Worm (Caenorhabditis elegans) whole organism, L2 larva: ENCODE measurements around the gene rps-0.

Experiments used
- C34F6.9 ChIP-seq: fragments of 150-350 bp; optimal IDR thresholded peaks from 2 replicates; lab custom pipeline; 2014; ENCODE audit warnings: missing biosample characterization, missing genetic modification characterization
- F13H6.1 ChIP-seq: sonication (generic microtip); optimal IDR thresholded peaks from 2 replicates; lab custom pipeline; 2016; ENCODE audit warnings: missing genetic modification characterization, missing compliant biosample characterization
- R02D3.7 ChIP-seq: fragments of 150-350 bp; optimal IDR thresholded peaks from 2 replicates; lab custom pipeline; 2014; ENCODE audit warnings: missing biosample characterization, missing genetic modification characterization
- Y55F3AM.14 ChIP-seq: fragments of 200-800 bp; sonication (Bioruptor generic); optimal IDR thresholded peaks from 2 replicates; lab custom pipeline; 2018; ENCODE audit warnings: mild to moderate bottlenecking, missing genetic modification characterization, missing compliant biosample characterization
- ZK546.5 ChIP-seq: sonication (generic microtip); optimal IDR thresholded peaks from 2 replicates; lab custom pipeline; 2017; ENCODE audit warnings: missing biosample characterization, missing genetic modification characterization
- alr-1 ChIP-seq: fragments of 150-350 bp; optimal IDR thresholded peaks from 2 replicates; lab custom pipeline; 2014; ENCODE audit warnings: missing biosample characterization, missing genetic modification characterization
- aly-2 ChIP-seq: fragments of 150-350 bp; optimal IDR thresholded peaks from 2 replicates; lab custom pipeline; 2014; ENCODE audit warnings: missing biosample characterization, missing genetic modification characterization
- ama-1 ChIP-seq: fragments of 150-350 bp; optimal IDR thresholded peaks from 2 replicates; lab custom pipeline; 2018; ENCODE audit warnings: inconsistent platforms
- blmp-1 ChIP-seq: sonication (generic microtip); optimal IDR thresholded peaks from 2 replicates; lab custom pipeline; 2017; ENCODE audit warnings: missing genetic modification characterization, mild to moderate bottlenecking, missing compliant biosample characterization, antibody characterized with exemption, moderate library complexity; ENCODE audit not compliant: insufficient read depth
- ceh-16 ChIP-seq: fragments of 150-350 bp; optimal IDR thresholded peaks from 2 replicates; lab custom pipeline; 2014; ENCODE audit warnings: missing biosample characterization, missing genetic modification characterization
- ceh-82 ChIP-seq: fragments of 150-350 bp; optimal IDR thresholded peaks from 2 replicates; lab custom pipeline; 2014; ENCODE audit warnings: missing biosample characterization, missing genetic modification characterization
- crh-2 ChIP-seq: sonication (generic microtip); optimal IDR thresholded peaks from 2 replicates; lab custom pipeline; 2017; ENCODE audit warnings: missing biosample characterization, missing genetic modification characterization
- dmd-4 ChIP-seq: sonication (generic microtip); optimal IDR thresholded peaks from 2 replicates; lab custom pipeline; 2017; ENCODE audit warnings: missing biosample characterization, missing genetic modification characterization
- egl-27 ChIP-seq: sonication (generic microtip); optimal IDR thresholded peaks from 3 replicates; lab custom pipeline; 2017; ENCODE audit warnings: missing biosample characterization, missing genetic modification reagents, missing genetic modification characterization
- elt-1 ChIP-seq: fragments of 150-350 bp; optimal IDR thresholded peaks from 2 replicates; lab custom pipeline; 2014; ENCODE audit warnings: missing biosample characterization, missing genetic modification characterization
- elt-3 ChIP-seq: sonication (generic microtip); optimal IDR thresholded peaks from 2 replicates; lab custom pipeline; 2017; ENCODE audit warnings: missing biosample characterization, missing genetic modification characterization
- fos-1 ChIP-seq: fragments of 150-350 bp; optimal IDR thresholded peaks from 2 replicates; lab custom pipeline; 2014; ENCODE audit warnings: missing biosample characterization, missing genetic modification characterization
- gmeb-1 ChIP-seq: fragments of 150-350 bp; optimal IDR thresholded peaks from 2 replicates; lab custom pipeline; 2014; ENCODE audit warnings: missing biosample characterization, missing genetic modification characterization
- lin-11 ChIP-seq: fragments of 150-350 bp; sonication (generic microtip); optimal IDR thresholded peaks from 2 replicates; lab custom pipeline; 2014; ENCODE audit warnings: missing biosample characterization, missing genetic modification characterization, inconsistent platforms, mixed read lengths
- lin-13 ChIP-seq: fragments of 150-350 bp; optimal IDR thresholded peaks from 2 replicates; lab custom pipeline; 2014; ENCODE audit warnings: missing biosample characterization, missing genetic modification reagents, missing genetic modification characterization
- lin-39 ChIP-seq: fragments of 150-350 bp; optimal IDR thresholded peaks from 2 replicates; lab custom pipeline; 2014; ENCODE audit warnings: missing biosample characterization, missing genetic modification reagents, missing genetic modification characterization
- lsy-2 ChIP-seq, 2 experiments: fragments of 150-350 bp in 1 of 2; sonication (generic microtip) in 1 of 2; optimal IDR thresholded peaks; 2 replicates each; lab custom pipeline; 2014 to 2017; ENCODE audit warnings: missing biosample characterization in 2 of 2, missing genetic modification characterization in 2 of 2
- mab-5 ChIP-seq: fragments of 150-350 bp; optimal IDR thresholded peaks from 2 replicates; lab custom pipeline; 2014; ENCODE audit warnings: missing biosample characterization, missing genetic modification characterization
- mbf-1 ChIP-seq: sonication (generic microtip); optimal IDR thresholded peaks from 2 replicates; lab custom pipeline; 2017; ENCODE audit warnings: missing biosample characterization, missing genetic modification characterization
- mdl-1 ChIP-seq, 2 experiments: fragments of 150-350 bp in 1 of 2; sonication (generic microtip) in 1 of 2; optimal IDR thresholded peaks; 2 replicates each; lab custom pipeline; 2017; ENCODE audit warnings: missing biosample characterization in 2 of 2, missing genetic modification characterization in 2 of 2
- nhr-10 ChIP-seq: sonication (generic microtip); optimal IDR thresholded peaks from 2 replicates; lab custom pipeline; 2017; ENCODE audit warnings: missing biosample characterization, missing genetic modification characterization
- nhr-11 ChIP-seq: fragments of 150-350 bp; optimal IDR thresholded peaks from 2 replicates; lab custom pipeline; 2014; ENCODE audit warnings: missing biosample characterization, missing genetic modification characterization
- nhr-12 ChIP-seq: fragments of 150-350 bp; optimal IDR thresholded peaks from 2 replicates; lab custom pipeline; 2014; ENCODE audit warnings: missing biosample characterization, missing genetic modification characterization
- nhr-129 ChIP-seq: fragments of 150-350 bp; optimal IDR thresholded peaks from 2 replicates; lab custom pipeline; 2014; ENCODE audit warnings: missing biosample characterization, missing genetic modification characterization
- nhr-21 ChIP-seq: fragments of 150-350 bp; optimal IDR thresholded peaks from 2 replicates; lab custom pipeline; 2014; ENCODE audit warnings: missing biosample characterization, missing genetic modification characterization
- nhr-23 ChIP-seq: fragments of 150-350 bp; optimal IDR thresholded peaks from 2 replicates; lab custom pipeline; 2014; ENCODE audit warnings: missing biosample characterization, missing genetic modification reagents, missing genetic modification characterization
- nhr-237 ChIP-seq: fragments of 150-350 bp; optimal IDR thresholded peaks from 2 replicates; lab custom pipeline; 2014; ENCODE audit warnings: missing biosample characterization, missing genetic modification characterization
- nhr-25 ChIP-seq: fragments of 150-350 bp; sonication (generic microtip); optimal IDR thresholded peaks from 3 replicates; lab custom pipeline; 2014; ENCODE audit warnings: missing biosample characterization, missing genetic modification characterization
- nhr-6 ChIP-seq: fragments of 150-350 bp; optimal IDR thresholded peaks from 2 replicates; lab custom pipeline; 2014; ENCODE audit warnings: missing biosample characterization, missing genetic modification characterization
- nhr-77 ChIP-seq: fragments of 150-350 bp; optimal IDR thresholded peaks from 2 replicates; lab custom pipeline; 2014; ENCODE audit warnings: missing biosample characterization, missing genetic modification characterization
- peb-1 ChIP-seq: fragments of 150-350 bp; optimal IDR thresholded peaks from 2 replicates; lab custom pipeline; 2014; ENCODE audit warnings: missing biosample characterization, missing genetic modification characterization
- sem-4 ChIP-seq: fragments of 150-350 bp; optimal IDR thresholded peaks from 2 replicates; lab custom pipeline; 2014; ENCODE audit warnings: missing biosample characterization, missing genetic modification reagents, missing genetic modification characterization
- skn-1 ChIP-seq: sonication (generic microtip); optimal IDR thresholded peaks from 2 replicates; lab custom pipeline; 2017; ENCODE audit warnings: missing biosample characterization, missing genetic modification characterization
- sma-3 ChIP-seq: sonication (generic microtip); optimal IDR thresholded peaks from 2 replicates; lab custom pipeline; 2016; ENCODE audit warnings: missing genetic modification reagents, missing genetic modification characterization, missing compliant biosample characterization
- sma-9 ChIP-seq, 2 experiments: fragments of 150-350 bp in 1 of 2; sonication (generic microtip) in 1 of 2; optimal IDR thresholded peaks; 2 replicates each; lab custom pipeline; 2014 to 2016; ENCODE audit warnings: missing genetic modification characterization in 2 of 2, mild to moderate bottlenecking in 1 of 2, missing biosample characterization in 1 of 2, missing compliant biosample characterization in 1 of 2, missing genetic modification reagents in 1 of 2, moderate library complexity in 1 of 2
- snpc-4 ChIP-seq: fragments of 150-350 bp; optimal IDR thresholded peaks from 2 replicates; lab custom pipeline; 2014; ENCODE audit warnings: missing biosample characterization, missing genetic modification characterization
- unc-39 ChIP-seq: fragments of 150-350 bp; optimal IDR thresholded peaks from 2 replicates; lab custom pipeline; 2014; ENCODE audit warnings: missing biosample characterization, missing genetic modification characterization
- unc-55 ChIP-seq: fragments of 150-350 bp; sonication (generic microtip); optimal IDR thresholded peaks from 3 replicates; lab custom pipeline; 2014; ENCODE audit warnings: missing biosample characterization, missing genetic modification reagents, missing genetic modification characterization
- unc-62 ChIP-seq: fragments of 150-350 bp; optimal IDR thresholded peaks from 2 replicates; lab custom pipeline; 2014; ENCODE audit warnings: missing biosample characterization, missing genetic modification reagents, missing genetic modification characterization
- zag-1 ChIP-seq: fragments of 150-350 bp; optimal IDR thresholded peaks from 2 replicates; lab custom pipeline; 2014; ENCODE audit warnings: missing biosample characterization, missing genetic modification characterization
- ztf-1 ChIP-seq: fragments of 200-800 bp; sonication (Bioruptor generic); conservative IDR thresholded peaks from 2 replicates; pipeline ENCODE4 v1.3.6; 2022; ENCODE audit warnings: missing genetic modification characterization, missing compliant biosample characterization
- ztf-11 ChIP-seq: sonication (generic microtip); optimal IDR thresholded peaks from 2 replicates; lab custom pipeline; 2017; ENCODE audit warnings: missing biosample characterization, missing genetic modification characterization
- ztf-4 ChIP-seq: fragments of 150-350 bp; optimal IDR thresholded peaks from 2 replicates; lab custom pipeline; 2014; ENCODE audit warnings: missing biosample characterization, missing genetic modification characterization

The rps-0 gene

DNA sequence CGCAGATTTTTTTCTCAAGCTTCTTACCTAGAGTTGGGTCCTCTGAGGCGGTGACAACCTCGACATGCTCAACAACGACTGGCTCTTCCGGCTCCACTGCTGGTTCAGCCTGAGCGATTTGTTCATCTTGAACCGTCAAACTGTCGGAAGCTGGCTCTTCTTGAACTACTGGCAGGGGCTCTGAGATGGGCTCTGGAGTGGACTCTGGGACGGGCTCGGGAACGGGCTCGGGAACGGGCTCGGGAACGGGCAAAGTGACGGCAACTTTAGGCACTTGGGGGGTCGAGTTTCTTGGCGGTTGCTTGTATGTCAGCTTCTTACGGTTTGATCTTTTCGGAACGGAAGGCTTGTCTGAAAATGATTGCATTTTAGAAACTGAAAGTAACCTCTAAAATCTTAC is 9.0 kb upstream of the rps-0 start:
- no peak for TF ChIP-seq ztf-4 (tag; lab: Kevin White, UChicago)
- no peak for TF ChIP-seq elt-3 (tag; lab: Kevin White, UChicago)
- no peak for TF ChIP-seq nhr-10 (tag; lab: Kevin White, UChicago)
- no peak for TF ChIP-seq C34F6.9 (tag; lab: Kevin White, UChicago)
- no peak for TF ChIP-seq blmp-1
- no peak for TF ChIP-seq ceh-16
- TF ChIP-seq sem-4 (tag; lab: Kevin White, UChicago) = no peak
- no peak for TF ChIP-seq unc-55 (GFP tag; lab: Kevin White, UChicago)
- no peak for TF ChIP-seq nhr-129 (tag; lab: Kevin White, UChicago)

- no peak for TF ChIP-seq lin-39 (tag; lab: Kevin White, UChicago)
- no peak for TF ChIP-seq nhr-11
- TF ChIP-seq unc-62 (GFP tag; lab: Kevin White, UChicago) = peak; percentile 42
- TF ChIP-seq blmp-1 = peak; percentile 36
- TF ChIP-seq lin-11 = peak; percentile 90
- TF ChIP-seq ztf-4 (tag; lab: Kevin White, UChicago) = peak; percentile 91
- TF ChIP-seq nhr-23 (tag; lab: Kevin White, UChicago) = no peak
- peak; percentile 74 for TF ChIP-seq nhr-6
- TF ChIP-seq mbf-1 = no peak
- peak; percentile 93 for TF ChIP-seq F13H6.1
- TF ChIP-seq Y55F3AM.14 (GFP tag; lab: Kevin White, UChicago) = peak; percentile 81
- TF ChIP-seq sma-9 (GFP tag; optimal IDR thresholded peaks at IDR 0.05; lab: Kevin White, UChicago) = peak; percentile 96
- no peak for TF ChIP-seq sma-9 (tag; optimal IDR thresholded peaks at IDR 0.05; lab: Kevin White, UChicago)
- TF ChIP-seq crh-2 (tag; lab: Kevin White, UChicago) = peak; percentile 95
- peak; percentile 87 for TF ChIP-seq zag-1 (tag; lab: Kevin White, UChicago)
- peak; percentile 98 for TF ChIP-seq C34F6.9 (tag; lab: Kevin White, UChicago)
- TF ChIP-seq nhr-12 (tag; lab: Kevin White, UChicago) = no peak
- peak; percentile 66 for TF ChIP-seq nhr-77 (tag; lab: Kevin White, UChicago)
- peak; percentile 88 for TF ChIP-seq fos-1 (tag; lab: Kevin White, UChicago)
- no peak for TF ChIP-seq ama-1 (lab: Kevin White, UChicago)
- no peak for TF ChIP-seq aly-2 (tag; lab: Kevin White, UChicago)
- TF ChIP-seq lin-13 (GFP tag; lab: Kevin White, UChicago) = peak; percentile 96
- peak; percentile 89 for TF ChIP-seq ceh-16
- peak; percentile 97 for TF ChIP-seq sma-3 (GFP tag; lab: Kevin White, UChicago)
- no peak for TF ChIP-seq alr-1
- TF ChIP-seq snpc-4 (tag; lab: Kevin White, UChicago) = peak; percentile 83
- peak; percentile 88 for TF ChIP-seq ceh-82 (tag; lab: Kevin White, UChicago)
- no peak for TF ChIP-seq peb-1
- peak; percentile 100 for TF ChIP-seq gmeb-1 (tag; lab: Kevin White, UChicago)
- peak; percentile 72 for TF ChIP-seq nhr-237
- peak; percentile 84 for TF ChIP-seq egl-27 (tag; lab: Kevin White, UChicago)
- peak; percentile 95 to 97 for TF ChIP-seq lsy-2 (tag; optimal IDR thresholded peaks at IDR 0.05; lab: Kevin White, UChicago)
- peak; percentile 42 for TF ChIP-seq ztf-11 (tag; lab: Kevin White, UChicago)
- peak; percentile 81 for TF ChIP-seq sem-4 (tag; lab: Kevin White, UChicago)
- peak in 1 of 2 experiments; percentile 71 for TF ChIP-seq mdl-1 (tag; optimal IDR thresholded peaks at IDR 0.05; lab: Kevin White, UChicago)
- peak; percentile 76 for TF ChIP-seq nhr-10 (tag; lab: Kevin White, UChicago)
- TF ChIP-seq R02D3.7 (tag; lab: Kevin White, UChicago) = peak; percentile 88
- peak; percentile 94 for TF ChIP-seq nhr-129 (tag; lab: Kevin White, UChicago)
- TF ChIP-seq nhr-25 = peak; percentile 95
- TF ChIP-seq elt-3 (tag; lab: Kevin White, UChicago) = no peak
- TF ChIP-seq mab-5 (tag; lab: Kevin White, UChicago) = peak; percentile 91
- peak; percentile 76 for TF ChIP-seq ZK546.5
- TF ChIP-seq ztf-1 (GFP tag; lab: Robert Waterston, UW) = no peak
- TF ChIP-seq skn-1 (tag; lab: Kevin White, UChicago) = no peak
- peak; percentile 95 for TF ChIP-seq nhr-21
- TF ChIP-seq unc-39 (tag; lab: Kevin White, UChicago) = no peak
- peak; percentile 98 for TF ChIP-seq unc-55 (GFP tag; lab: Kevin White, UChicago)
- no peak for TF ChIP-seq dmd-4 (tag; lab: Kevin White, UChicago)
- no peak for TF ChIP-seq elt-1
Measured at ce11 chrIII:4756983-4757382, 3.1 kb upstream of the rps-0 start, which contains the start of gene fbxl-2. fbxl-2 (plus strand) TSS chrIII:4757260.
